Worm (Caenorhabditis elegans) whole organism, young adult: ENCODE measurements around the gene gid-2.

Source experiments
- B0336.3 ChIP-seq: fragments of 200-800 bp; sonication (Bioruptor generic); IDR thresholded peaks from 2 replicates; pipeline ENCODE4 v1.3.6; 2022; ENCODE audit warnings: missing genetic modification characterization, missing compliant biosample characterization
- F22D6.2 ChIP-seq: sonication (generic microtip); optimal IDR thresholded peaks from 2 replicates; lab custom pipeline; 2016; ENCODE audit warnings: mild to moderate bottlenecking, missing genetic modification characterization, missing compliant biosample characterization
- F23B12.7 ChIP-seq: sonication (generic microtip); optimal IDR thresholded peaks from 2 replicates; lab custom pipeline; 2017; ENCODE audit warnings: missing genetic modification characterization, mild to moderate bottlenecking, missing compliant biosample characterization, antibody characterized with exemption, moderate library complexity; ENCODE audit not compliant: insufficient read depth
- F55B11.4 ChIP-seq: sonication (generic microtip); optimal IDR thresholded peaks from 2 replicates; lab custom pipeline; 2016; ENCODE audit warnings: missing compliant biosample characterization, missing genetic modification characterization, borderline replicate concordance; ENCODE audit not compliant: insufficient read depth
- F57A8.1 ChIP-seq: fragments of 200-800 bp; sonication (Bioruptor generic); optimal IDR thresholded peaks from 2 replicates; lab custom pipeline; 2018; ENCODE audit warnings: mild to moderate bottlenecking, missing genetic modification characterization, moderate library complexity, missing compliant biosample characterization
- K12H6.12 ChIP-seq: fragments of 200-800 bp; sonication (Bioruptor generic); optimal IDR thresholded peaks from 2 replicates; lab custom pipeline; 2018; ENCODE audit warnings: mild to moderate bottlenecking, missing genetic modification characterization, missing compliant biosample characterization
- Y53F4B.3 ChIP-seq: fragments of 200-800 bp; sonication (Bioruptor generic); IDR thresholded peaks from 2 replicates; pipeline ENCODE4 v1.3.6; 2022; ENCODE audit warnings: missing genetic modification reagents, missing genetic modification characterization, missing compliant biosample characterization
- Y53G8AR.9 ChIP-seq: fragments of 200-800 bp; sonication (Bioruptor generic); conservative IDR thresholded peaks from 2 replicates; pipeline ENCODE4 v1.3.6; 2022; ENCODE audit warnings: missing genetic modification reagents, missing genetic modification characterization, missing compliant biosample characterization
- Y56A3A.18 ChIP-seq: fragments of 200-800 bp; sonication (Bioruptor generic); IDR thresholded peaks from 2 replicates; pipeline ENCODE4 v1.3.6; 2022; ENCODE audit warnings: missing genetic modification reagents, missing genetic modification characterization, missing compliant biosample characterization
- ama-1 ChIP-seq, 3 experiments: fragments of 150-350 bp in 1 of 3; sonication (generic microtip) in 2 of 3; optimal IDR thresholded peaks; 2 replicates each; lab custom pipeline; 2014 to 2018; ENCODE audit warnings: missing biosample characterization in 2 of 3, missing genetic modification characterization in 2 of 3, missing genetic modification reagents in 2 of 3
- ccch-3 ChIP-seq: fragments of 200-800 bp; sonication (Bioruptor generic); optimal IDR thresholded peaks from 2 replicates; lab custom pipeline; 2018; ENCODE audit warnings: mild to moderate bottlenecking, missing genetic modification characterization, missing compliant biosample characterization
- cebp-1 ChIP-seq, 2 experiments: fragments of 200-800 bp in 1 of 2; sonication (Bioruptor generic) in 1 of 2; sonication (generic microtip) in 1 of 2; IDR thresholded peaks in 1 of 2; optimal IDR thresholded peaks in 1 of 2; 2 replicates each; pipeline versions ENCODE4 v1.3.6 to Lab custom; 2017 to 2022; ENCODE audit warnings: missing compliant biosample characterization in 2 of 2, missing genetic modification characterization in 2 of 2, mild to moderate bottlenecking in 1 of 2, missing genetic modification reagents in 1 of 2, moderate library complexity in 1 of 2
- ceh-40 ChIP-seq: fragments of 200-800 bp; sonication (Bioruptor generic); IDR thresholded peaks from 2 replicates; pipeline ENCODE4 v1.3.6; 2022; ENCODE audit warnings: missing genetic modification characterization, missing compliant biosample characterization
- ceh-91 ChIP-seq: fragments of 200-800 bp; sonication (Bioruptor generic); IDR thresholded peaks from 2 replicates; pipeline ENCODE4 v1.3.6; 2022; ENCODE audit warnings: missing genetic modification reagents, missing genetic modification characterization, missing compliant biosample characterization
- chd-7 ChIP-seq: sonication (generic microtip); optimal IDR thresholded peaks from 2 replicates; lab custom pipeline; 2016; ENCODE audit warnings: mild to moderate bottlenecking, missing genetic modification characterization, moderate library complexity, missing compliant biosample characterization
- die-1 ChIP-seq: sonication (generic microtip); optimal IDR thresholded peaks from 2 replicates; lab custom pipeline; 2016; ENCODE audit warnings: missing genotype, mild to moderate bottlenecking, missing genetic modification characterization, missing compliant biosample characterization
- efl-1 ChIP-seq: fragments of 150-350 bp; optimal IDR thresholded peaks from 2 replicates; lab custom pipeline; 2014; ENCODE audit warnings: missing biosample characterization, missing genetic modification reagents, missing genetic modification characterization
- hlh-12 ChIP-seq: sonication (generic microtip); optimal IDR thresholded peaks from 2 replicates; lab custom pipeline; 2016; ENCODE audit warnings: missing genetic modification characterization, missing compliant biosample characterization
- hlh-26 ChIP-seq: fragments of 200-800 bp; sonication (Bioruptor generic); conservative IDR thresholded peaks from 2 replicates; pipeline ENCODE4 v1.3.6; 2022; ENCODE audit warnings: missing genetic modification reagents, missing genetic modification characterization, missing compliant biosample characterization
- hmg-1.2 ChIP-seq: fragments of 200-800 bp; sonication (Bioruptor generic); IDR thresholded peaks from 2 replicates; pipeline ENCODE4 v1.3.6; 2022; ENCODE audit warnings: missing genetic modification reagents, missing genetic modification characterization, missing compliant biosample characterization
- hsf-1 ChIP-seq: fragments of 200-800 bp; sonication (Bioruptor generic); IDR thresholded peaks from 2 replicates; pipeline ENCODE4 v1.3.6; 2022; ENCODE audit warnings: missing genetic modification reagents, missing genetic modification characterization, missing compliant biosample characterization
- lir-1 ChIP-seq: fragments of 200-800 bp; sonication (Bioruptor generic); conservative IDR thresholded peaks from 2 replicates; pipeline ENCODE4 v1.3.6; 2022; ENCODE audit warnings: missing genetic modification reagents, missing genetic modification characterization, missing compliant biosample characterization
- lsy-27 ChIP-seq: sonication (generic microtip); optimal IDR thresholded peaks from 2 replicates; lab custom pipeline; 2017; ENCODE audit warnings: missing genetic modification characterization, mild to moderate bottlenecking, missing compliant biosample characterization, antibody characterized with exemption, missing genotype, borderline replicate concordance; ENCODE audit not compliant: insufficient read depth
- madf-3 ChIP-seq: fragments of 200-800 bp; sonication (Bioruptor generic); IDR thresholded peaks from 2 replicates; pipeline ENCODE4 v1.3.6; 2022; ENCODE audit warnings: missing genetic modification reagents, missing genetic modification characterization, missing compliant biosample characterization
- madf-8 ChIP-seq: fragments of 200-800 bp; sonication (Bioruptor generic); conservative IDR thresholded peaks from 2 replicates; pipeline ENCODE4 v1.3.6; 2022; ENCODE audit warnings: missing genetic modification reagents, missing genetic modification characterization, missing compliant biosample characterization
- mes-4 ChIP-seq: sonication (generic microtip); optimal IDR thresholded peaks from 2 replicates; lab custom pipeline; 2016; ENCODE audit warnings: missing genotype, missing genetic modification characterization, missing compliant biosample characterization
- nfya-2 ChIP-seq: fragments of 200-800 bp; sonication (Bioruptor generic); IDR thresholded peaks from 2 replicates; pipeline ENCODE4 v1.3.6; 2022; ENCODE audit warnings: missing genetic modification reagents, missing genetic modification characterization, missing compliant biosample characterization
- nhr-179 ChIP-seq: sonication (generic microtip); optimal IDR thresholded peaks from 2 replicates; lab custom pipeline; 2016; ENCODE audit warnings: mild to moderate bottlenecking, missing genetic modification characterization, missing compliant biosample characterization
- nhr-80 ChIP-seq: sonication (generic microtip); optimal IDR thresholded peaks from 2 replicates; lab custom pipeline; 2016; ENCODE audit warnings: missing genetic modification characterization, missing compliant biosample characterization
- nhr-90 ChIP-seq: sonication (generic microtip); optimal IDR thresholded peaks from 2 replicates; lab custom pipeline; 2016; ENCODE audit warnings: missing genotype, mild to moderate bottlenecking, missing genetic modification characterization, missing compliant biosample characterization
- pha-4 ChIP-seq: fragments of 150-350 bp; sonication (generic microtip); optimal IDR thresholded peaks from 2 replicates; lab custom pipeline; 2014; ENCODE audit warnings: missing biosample characterization, missing genetic modification reagents, missing genetic modification characterization
- tbx-9 ChIP-seq: sonication (generic microtip); optimal IDR thresholded peaks from 2 replicates; lab custom pipeline; 2016; ENCODE audit warnings: borderline replicate concordance, missing genetic modification characterization, inconsistent platforms, missing compliant biosample characterization
- tlf-1 ChIP-seq: fragments of 200-800 bp; sonication (Bioruptor generic); optimal IDR thresholded peaks from 2 replicates; lab custom pipeline; 2018; ENCODE audit warnings: mild to moderate bottlenecking, missing genetic modification characterization, missing compliant biosample characterization
- xnd-1 ChIP-seq: sonication (generic microtip); optimal IDR thresholded peaks from 2 replicates; lab custom pipeline; 2016; ENCODE audit warnings: missing genotype, missing genetic modification reagents, missing genetic modification characterization, missing compliant biosample characterization
- zfh-2 ChIP-seq: fragments of 200-800 bp; sonication (Bioruptor generic); conservative IDR thresholded peaks from 2 replicates; pipeline ENCODE4 v1.3.6; 2022; ENCODE audit warnings: missing genetic modification reagents, missing genetic modification characterization, missing compliant biosample characterization
- zim-3 ChIP-seq: sonication (generic microtip); optimal IDR thresholded peaks from 2 replicates; lab custom pipeline; 2017; ENCODE audit warnings: mild to moderate bottlenecking, missing genetic modification characterization, moderate library complexity, missing compliant biosample characterization
- ztf-28 ChIP-seq: fragments of 200-800 bp; sonication (Bioruptor generic); IDR thresholded peaks from 2 replicates; pipeline ENCODE4 v1.3.6; 2022; ENCODE audit warnings: missing genetic modification reagents, missing genetic modification characterization, missing compliant biosample characterization
- ztf-3 ChIP-seq: fragments of 200-800 bp; sonication (Bioruptor generic); optimal IDR thresholded peaks from 2 replicates; lab custom pipeline; 2018; ENCODE audit warnings: mild to moderate bottlenecking, missing genetic modification characterization, missing compliant biosample characterization
- ztf-6 ChIP-seq: fragments of 200-800 bp; sonication (Bioruptor generic); IDR thresholded peaks from 2 replicates; pipeline ENCODE4 v1.3.6; 2022; ENCODE audit warnings: missing genetic modification reagents, missing genetic modification characterization, missing compliant biosample characterization

Gene gid-2

DNA sequence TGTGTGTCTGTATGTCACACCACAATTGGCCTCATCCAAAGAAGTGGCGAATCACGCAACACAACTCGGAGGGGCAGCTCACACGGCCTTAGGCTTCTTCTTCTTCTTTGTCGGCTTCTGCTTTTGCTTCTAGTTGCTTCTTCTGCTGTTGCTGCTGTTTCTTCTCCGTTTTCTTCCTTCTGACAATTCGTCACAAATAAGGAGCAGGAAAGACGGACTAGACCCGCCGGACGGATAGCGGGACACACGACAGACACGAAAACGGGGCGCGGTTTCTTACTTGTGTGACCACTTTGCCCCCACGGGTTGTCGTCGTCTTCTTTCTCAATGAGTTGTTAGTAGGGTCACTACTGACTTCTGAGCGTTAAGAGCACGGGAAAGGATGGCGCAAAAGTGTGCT lies 17.4 kb upstream of the gid-2 start:
- TF ChIP-seq nhr-179 (tag; lab: Kevin White, UChicago) (no peak), ccch-3 (GFP tag; lab: Kevin White, UChicago) (no peak), nhr-90 (no peak), K12H6.12 (peak; percentile 0), ztf-6 (no peak), hmg-1.2 (GFP tag; lab: Robert Waterston, UW) (no peak), F57A8.1 (GFP tag; lab: Kevin White, UChicago) (no peak)

DNA sequence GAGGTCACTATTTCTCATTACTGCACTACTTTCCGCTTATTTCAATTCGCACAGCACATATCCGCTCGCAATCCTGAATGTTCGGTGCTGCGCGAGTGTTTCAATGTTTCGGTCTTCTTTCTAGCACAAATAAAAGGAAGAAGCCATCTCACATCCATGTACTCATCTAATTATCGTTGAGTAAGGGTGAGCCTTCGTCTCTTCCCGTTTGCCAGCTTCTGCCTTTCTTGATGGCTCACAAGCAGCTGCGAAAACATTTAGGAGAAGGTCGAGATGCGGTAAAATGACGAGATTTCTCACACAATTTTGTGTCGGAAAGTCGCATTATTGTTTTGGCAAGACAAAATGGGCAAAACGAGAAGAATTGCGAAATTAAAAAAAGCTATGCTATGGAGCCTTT lies 16.2 kb upstream of the gid-2 start:
- TF ChIP-seq pha-4 (tag; lab: Kevin White, UChicago) (no peak), cebp-1 (GFP tag; IDR thresholded peaks at IDR 0.05; lab: Robert Waterston, UW) (no peak), cebp-1 (tag; optimal IDR thresholded peaks at IDR 0.05; lab: Kevin White, UChicago) (peak; percentile 10), nhr-179 (tag; lab: Kevin White, UChicago) (no peak), F22D6.2 (no peak)

DNA sequence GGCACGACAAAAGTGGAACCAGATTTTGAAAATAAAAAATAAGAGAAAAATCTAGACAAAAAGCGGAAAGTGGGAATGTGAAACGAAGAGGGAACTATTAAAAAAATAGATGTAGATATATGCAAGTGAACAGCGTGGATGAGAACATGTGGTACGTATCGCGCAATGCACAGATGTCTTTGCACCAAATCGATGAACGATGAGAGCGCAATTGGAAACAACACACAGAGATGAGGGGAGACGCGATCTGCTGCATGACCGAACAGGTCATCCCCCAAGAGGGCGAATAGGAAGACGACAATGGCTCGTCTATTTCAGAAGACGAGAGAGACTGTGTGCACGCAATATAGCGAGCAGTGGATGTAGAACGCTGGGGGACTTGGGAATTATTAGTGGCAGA lies 14.0 kb upstream of the gid-2 start:
- no peak for TF ChIP-seq xnd-1 (tag; lab: Kevin White, UChicago)
- no peak for TF ChIP-seq mes-4 (tag; lab: Kevin White, UChicago)
- no peak for TF ChIP-seq efl-1 (GFP tag; lab: Kevin White, UChicago)
- no peak for TF ChIP-seq pha-4 (tag; lab: Kevin White, UChicago)
- no peak for TF ChIP-seq nhr-80 (tag; lab: Kevin White, UChicago)
- TF ChIP-seq B0336.3 (GFP tag; lab: Robert Waterston, UW): no peak

DNA sequence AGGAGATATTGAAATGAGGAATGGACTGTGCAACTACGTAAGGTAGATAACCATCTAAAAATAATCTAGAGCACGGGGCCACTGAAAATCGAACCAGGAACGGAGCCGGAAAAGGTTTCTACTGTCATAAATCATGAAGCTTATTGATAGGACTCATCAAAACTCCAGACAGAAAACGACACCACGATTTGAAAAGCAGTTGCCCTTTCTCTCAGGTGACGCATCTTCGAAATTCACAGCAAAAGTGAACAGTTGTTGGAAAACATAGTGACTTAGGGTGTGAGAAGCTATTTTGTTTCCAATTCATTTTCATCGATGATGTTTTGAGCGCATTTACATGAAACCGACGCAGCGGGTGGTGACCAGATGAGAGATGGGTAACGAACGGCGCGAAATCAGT lies 13.5 kb upstream of the gid-2 start:
- TF ChIP-seq Y56A3A.18 (GFP tag; lab: Robert Waterston, UW) (no peak), ztf-28 (GFP tag; lab: Robert Waterston, UW) (no peak), Y53F4B.3 (GFP tag; lab: Robert Waterston, UW) (no peak), chd-7 (tag; lab: Kevin White, UChicago) (no peak), hsf-1 (GFP tag; lab: Robert Waterston, UW) (no peak), tbx-9 (tag; lab: Kevin White, UChicago) (no peak), lsy-27 (tag; lab: Kevin White, UChicago) (no peak), lir-1 (GFP tag; lab: Robert Waterston, UW) (no peak)

DNA sequence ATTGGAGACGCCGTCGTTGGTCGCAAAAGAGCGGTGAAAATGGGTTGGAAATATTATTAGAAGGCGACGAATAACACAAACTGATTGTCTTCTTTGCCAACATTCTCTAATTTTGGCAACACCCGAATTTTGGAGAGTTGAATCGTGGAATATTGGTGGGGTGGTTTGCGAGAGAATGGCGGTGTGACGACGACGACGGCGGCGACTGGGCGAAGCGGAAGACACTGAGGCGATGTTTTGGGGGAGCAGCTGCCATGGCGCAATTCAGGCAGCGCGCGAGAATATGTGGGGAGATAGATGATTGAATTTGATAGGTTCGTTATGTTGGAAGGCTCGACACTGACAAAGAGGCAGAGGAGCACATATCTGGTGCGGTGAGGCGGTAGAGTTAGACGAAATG lies 12.2 kb upstream of the gid-2 start:
- peak; percentile 78 for TF ChIP-seq zfh-2
- TF ChIP-seq tlf-1 (GFP tag; lab: Kevin White, UChicago): no peak

DNA sequence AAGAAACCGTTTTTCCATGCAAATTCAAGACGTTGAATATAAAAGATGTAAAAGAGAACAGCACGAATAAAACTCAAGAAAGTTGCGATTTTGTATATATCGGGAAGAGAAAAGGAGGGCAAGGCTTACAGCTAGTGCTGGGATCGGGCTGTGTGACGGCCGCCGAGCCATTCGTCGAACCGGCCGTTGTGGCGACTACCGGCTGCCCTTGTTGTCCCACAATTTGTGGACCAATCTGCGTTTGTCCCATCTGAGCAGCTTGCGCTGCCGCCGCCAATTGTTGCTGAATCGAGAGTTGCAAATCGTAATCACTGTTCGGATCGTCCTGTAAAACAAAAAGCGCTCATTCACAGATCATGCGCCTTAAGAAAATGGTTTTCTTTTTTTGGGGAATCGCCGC lies 8.5 kb upstream of the gid-2 start:
- TF ChIP-seq die-1: no peak
- no peak for TF ChIP-seq hlh-26 (GFP tag; lab: Robert Waterston, UW)
- peak; percentile 71 for TF ChIP-seq zfh-2

DNA sequence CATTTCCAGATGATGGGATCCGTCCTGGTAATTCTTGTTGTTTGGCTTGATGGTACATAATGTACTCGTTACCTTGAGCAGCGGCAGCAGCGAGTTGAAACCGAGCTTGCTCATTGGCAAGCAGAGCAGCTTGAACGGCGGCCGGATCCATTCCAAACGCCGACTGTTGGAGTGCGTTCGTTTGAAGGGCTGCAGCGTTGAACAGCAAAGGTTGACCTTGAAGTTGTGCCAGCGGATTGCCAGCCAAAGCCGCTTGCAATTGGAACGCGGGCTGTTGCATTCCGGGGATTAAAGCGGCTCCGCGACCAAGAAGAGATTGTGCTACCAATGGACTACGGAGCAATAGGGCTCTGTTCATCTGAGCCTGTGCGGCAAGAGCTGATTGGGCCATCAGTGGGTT lies 7.4 kb upstream of the gid-2 start:
- TF ChIP-seq Y53F4B.3 (GFP tag; lab: Robert Waterston, UW) (no peak), ceh-91 (GFP tag; lab: Robert Waterston, UW) (no peak), ama-1 (optimal IDR thresholded peaks at IDR 0.05; lab: Kevin White, UChicago) (no peak), ama-1 (GFP tag; optimal IDR thresholded peaks at IDR 0.05; lab: Kevin White, UChicago) (no peak), Y53G8AR.9 (GFP tag; lab: Robert Waterston, UW) (no peak), zim-3 (tag; lab: Kevin White, UChicago) (no peak), F55B11.4 (tag; lab: Kevin White, UChicago) (no peak), madf-8 (GFP tag; lab: Robert Waterston, UW) (no peak), hlh-12 (no peak), ztf-3 (GFP tag; lab: Kevin White, UChicago) (no peak), ztf-6 (no peak), madf-3 (GFP tag; lab: Robert Waterston, UW) (no peak), ceh-40 (no peak), nfya-2 (GFP tag; lab: Robert Waterston, UW) (no peak), F23B12.7 (no peak)
